Worm (Caenorhabditis elegans) whole organism, L4 larva: ENCODE measurements around the gene F55C10.4.

Source experiments
- F44E2.7 ChIP-seq: fragments of 200-800 bp; sonication (Bioruptor generic); IDR thresholded peaks from 2 replicates; pipeline ENCODE4 v2.1.2; 2022; ENCODE audit warnings: missing genetic modification characterization, missing compliant biosample characterization
- ZK546.5 ChIP-seq, 2 experiments: sonication (generic microtip); optimal IDR thresholded peaks; 2 replicates each; lab custom pipeline; 2017; ENCODE audit warnings: missing biosample characterization in 2 of 2, missing genetic modification characterization in 2 of 2
- ceh-28 ChIP-seq: fragments of 150-350 bp; optimal IDR thresholded peaks from 2 replicates; lab custom pipeline; 2014; ENCODE audit warnings: missing biosample characterization, missing genetic modification reagents, missing genetic modification characterization
- ceh-82 ChIP-seq: sonication (generic microtip); optimal IDR thresholded peaks from 2 replicates; lab custom pipeline; 2017; ENCODE audit warnings: missing biosample characterization, missing genetic modification characterization
- dmd-8 ChIP-seq: fragments of 200-800 bp; sonication (Bioruptor generic); IDR thresholded peaks from 2 replicates; pipeline ENCODE4 v1.3.6; 2022; ENCODE audit warnings: missing genetic modification characterization, missing compliant biosample characterization
- madf-5 ChIP-seq, 2 experiments: fragments of 200-800 bp; sonication (Bioruptor generic); IDR thresholded peaks; 2 replicates each; pipeline ENCODE4 v1.3.6; 2022; ENCODE audit warnings: missing compliant biosample characterization in 2 of 2, missing genetic modification characterization in 2 of 2
- mxl-3 ChIP-seq: fragments of 200-800 bp; sonication (Bioruptor generic); optimal IDR thresholded peaks from 2 replicates; lab custom pipeline; 2018; ENCODE audit warnings: mild to moderate bottlenecking, missing genetic modification characterization, missing compliant biosample characterization
- nhr-25 ChIP-seq: sonication (generic microtip); optimal IDR thresholded peaks from 2 replicates; lab custom pipeline; 2017; ENCODE audit warnings: missing genetic modification characterization, mild to moderate bottlenecking, missing compliant biosample characterization, antibody characterized with exemption, moderate library complexity, borderline replicate concordance; ENCODE audit not compliant: insufficient read depth
- nhr-28 ChIP-seq: fragments of 150-350 bp; optimal IDR thresholded peaks from 2 replicates; lab custom pipeline; 2014; ENCODE audit warnings: missing biosample characterization, missing genetic modification characterization
- pha-4 ChIP-seq, 2 experiments: fragments of 150-350 bp in 1 of 2; fragments of 200-800 bp in 1 of 2; sonication (Bioruptor generic) in 1 of 2; IDR thresholded peaks in 1 of 2; optimal IDR thresholded peaks in 1 of 2; 2 replicates each; pipeline versions ENCODE4 v1.3.6 to Lab custom; 2014 to 2022; ENCODE audit warnings: missing genetic modification characterization in 2 of 2, missing genetic modification reagents in 2 of 2, missing biosample characterization in 1 of 2, missing compliant biosample characterization in 1 of 2
- pqm-1 ChIP-seq: sonication (generic microtip); optimal IDR thresholded peaks from 2 replicates; lab custom pipeline; 2017; ENCODE audit warnings: missing biosample characterization, missing genetic modification characterization

- TF ChIP-seq dmd-8 (GFP tag; lab: Robert Waterston, UW) (no peak), nhr-28 (no peak), mxl-3 (no peak), ceh-82 (tag; lab: Kevin White, UChicago) (no peak), ceh-28 (no peak), nhr-25 (tag; lab: Kevin White, UChicago) (no peak), pqm-1 (tag; lab: Kevin White, UChicago) (no peak), F44E2.7 (GFP tag; lab: Robert Waterston, UW) (no peak), madf-5 (GFP tag; IDR thresholded peaks at IDR 0.05; lab: Robert Waterston, UW) (no peak), pha-4 (GFP tag; IDR thresholded peaks at IDR 0.05; lab: Robert Waterston, UW) (no peak), pha-4 (tag; optimal IDR thresholded peaks at IDR 0.05; lab: Kevin White, UChicago) (no peak), ZK546.5 (tag; optimal IDR thresholded peaks at IDR 0.05; lab: Kevin White, UChicago) (no peak)
Measured at ce11 chrV:11373918-11374317, 12.6 kb upstream of the F55C10.4 start.
